Worm (Caenorhabditis elegans) whole organism, L2 larva: Measurements from ENCODE around the gene D1086.8.

ENCODE experiments used
- F13H6.1 ChIP-seq: sonication (generic microtip); optimal IDR thresholded peaks from 2 replicates; lab custom pipeline; 2016; ENCODE audit warnings: missing genetic modification characterization, missing compliant biosample characterization
- R02D3.7 ChIP-seq: fragments of 150-350 bp; optimal IDR thresholded peaks from 2 replicates; lab custom pipeline; 2014; ENCODE audit warnings: missing biosample characterization, missing genetic modification characterization
- Y55F3AM.14 ChIP-seq: fragments of 200-800 bp; sonication (Bioruptor generic); optimal IDR thresholded peaks from 2 replicates; lab custom pipeline; 2018; ENCODE audit warnings: mild to moderate bottlenecking, missing genetic modification characterization, missing compliant biosample characterization
- ZK546.5 ChIP-seq: sonication (generic microtip); optimal IDR thresholded peaks from 2 replicates; lab custom pipeline; 2017; ENCODE audit warnings: missing biosample characterization, missing genetic modification characterization
- alr-1 ChIP-seq: fragments of 150-350 bp; optimal IDR thresholded peaks from 2 replicates; lab custom pipeline; 2014; ENCODE audit warnings: missing biosample characterization, missing genetic modification characterization
- ama-1 ChIP-seq: fragments of 150-350 bp; optimal IDR thresholded peaks from 2 replicates; lab custom pipeline; 2018; ENCODE audit warnings: inconsistent platforms
- blmp-1 ChIP-seq: sonication (generic microtip); optimal IDR thresholded peaks from 2 replicates; lab custom pipeline; 2017; ENCODE audit warnings: missing genetic modification characterization, mild to moderate bottlenecking, missing compliant biosample characterization, antibody characterized with exemption, moderate library complexity; ENCODE audit not compliant: insufficient read depth
- ceh-16 ChIP-seq: fragments of 150-350 bp; optimal IDR thresholded peaks from 2 replicates; lab custom pipeline; 2014; ENCODE audit warnings: missing biosample characterization, missing genetic modification characterization
- ceh-82 ChIP-seq: fragments of 150-350 bp; optimal IDR thresholded peaks from 2 replicates; lab custom pipeline; 2014; ENCODE audit warnings: missing biosample characterization, missing genetic modification characterization
- dmd-4 ChIP-seq: sonication (generic microtip); optimal IDR thresholded peaks from 2 replicates; lab custom pipeline; 2017; ENCODE audit warnings: missing biosample characterization, missing genetic modification characterization
- egl-27 ChIP-seq: sonication (generic microtip); optimal IDR thresholded peaks from 3 replicates; lab custom pipeline; 2017; ENCODE audit warnings: missing biosample characterization, missing genetic modification reagents, missing genetic modification characterization
- fos-1 ChIP-seq: fragments of 150-350 bp; optimal IDR thresholded peaks from 2 replicates; lab custom pipeline; 2014; ENCODE audit warnings: missing biosample characterization, missing genetic modification characterization
- gmeb-1 ChIP-seq: fragments of 150-350 bp; optimal IDR thresholded peaks from 2 replicates; lab custom pipeline; 2014; ENCODE audit warnings: missing biosample characterization, missing genetic modification characterization
- lin-13 ChIP-seq: fragments of 150-350 bp; optimal IDR thresholded peaks from 2 replicates; lab custom pipeline; 2014; ENCODE audit warnings: missing biosample characterization, missing genetic modification reagents, missing genetic modification characterization
- lin-39 ChIP-seq: fragments of 150-350 bp; optimal IDR thresholded peaks from 2 replicates; lab custom pipeline; 2014; ENCODE audit warnings: missing biosample characterization, missing genetic modification reagents, missing genetic modification characterization
- lsy-2 ChIP-seq, 2 experiments: fragments of 150-350 bp in 1 of 2; sonication (generic microtip) in 1 of 2; optimal IDR thresholded peaks; 2 replicates each; lab custom pipeline; 2014 to 2017; ENCODE audit warnings: missing biosample characterization in 2 of 2, missing genetic modification characterization in 2 of 2
- mab-5 ChIP-seq: fragments of 150-350 bp; optimal IDR thresholded peaks from 2 replicates; lab custom pipeline; 2014; ENCODE audit warnings: missing biosample characterization, missing genetic modification characterization
- mbf-1 ChIP-seq: sonication (generic microtip); optimal IDR thresholded peaks from 2 replicates; lab custom pipeline; 2017; ENCODE audit warnings: missing biosample characterization, missing genetic modification characterization
- nhr-10 ChIP-seq: sonication (generic microtip); optimal IDR thresholded peaks from 2 replicates; lab custom pipeline; 2017; ENCODE audit warnings: missing biosample characterization, missing genetic modification characterization
- nhr-11 ChIP-seq: fragments of 150-350 bp; optimal IDR thresholded peaks from 2 replicates; lab custom pipeline; 2014; ENCODE audit warnings: missing biosample characterization, missing genetic modification characterization
- nhr-12 ChIP-seq: fragments of 150-350 bp; optimal IDR thresholded peaks from 2 replicates; lab custom pipeline; 2014; ENCODE audit warnings: missing biosample characterization, missing genetic modification characterization
- nhr-129 ChIP-seq: fragments of 150-350 bp; optimal IDR thresholded peaks from 2 replicates; lab custom pipeline; 2014; ENCODE audit warnings: missing biosample characterization, missing genetic modification characterization
- nhr-23 ChIP-seq: fragments of 150-350 bp; optimal IDR thresholded peaks from 2 replicates; lab custom pipeline; 2014; ENCODE audit warnings: missing biosample characterization, missing genetic modification reagents, missing genetic modification characterization
- nhr-237 ChIP-seq: fragments of 150-350 bp; optimal IDR thresholded peaks from 2 replicates; lab custom pipeline; 2014; ENCODE audit warnings: missing biosample characterization, missing genetic modification characterization
- nhr-25 ChIP-seq: fragments of 150-350 bp; sonication (generic microtip); optimal IDR thresholded peaks from 3 replicates; lab custom pipeline; 2014; ENCODE audit warnings: missing biosample characterization, missing genetic modification characterization
- nhr-6 ChIP-seq: fragments of 150-350 bp; optimal IDR thresholded peaks from 2 replicates; lab custom pipeline; 2014; ENCODE audit warnings: missing biosample characterization, missing genetic modification characterization
- peb-1 ChIP-seq: fragments of 150-350 bp; optimal IDR thresholded peaks from 2 replicates; lab custom pipeline; 2014; ENCODE audit warnings: missing biosample characterization, missing genetic modification characterization
- sem-4 ChIP-seq: fragments of 150-350 bp; optimal IDR thresholded peaks from 2 replicates; lab custom pipeline; 2014; ENCODE audit warnings: missing biosample characterization, missing genetic modification reagents, missing genetic modification characterization
- skn-1 ChIP-seq: sonication (generic microtip); optimal IDR thresholded peaks from 2 replicates; lab custom pipeline; 2017; ENCODE audit warnings: missing biosample characterization, missing genetic modification characterization
- sma-3 ChIP-seq: sonication (generic microtip); optimal IDR thresholded peaks from 2 replicates; lab custom pipeline; 2016; ENCODE audit warnings: missing genetic modification reagents, missing genetic modification characterization, missing compliant biosample characterization
- sma-9 ChIP-seq, 2 experiments: fragments of 150-350 bp in 1 of 2; sonication (generic microtip) in 1 of 2; optimal IDR thresholded peaks; 2 replicates each; lab custom pipeline; 2014 to 2016; ENCODE audit warnings: missing genetic modification characterization in 2 of 2, mild to moderate bottlenecking in 1 of 2, missing biosample characterization in 1 of 2, missing compliant biosample characterization in 1 of 2, missing genetic modification reagents in 1 of 2, moderate library complexity in 1 of 2
- snpc-4 ChIP-seq: fragments of 150-350 bp; optimal IDR thresholded peaks from 2 replicates; lab custom pipeline; 2014; ENCODE audit warnings: missing biosample characterization, missing genetic modification characterization
- unc-55 ChIP-seq: fragments of 150-350 bp; sonication (generic microtip); optimal IDR thresholded peaks from 3 replicates; lab custom pipeline; 2014; ENCODE audit warnings: missing biosample characterization, missing genetic modification reagents, missing genetic modification characterization
- unc-62 ChIP-seq: fragments of 150-350 bp; optimal IDR thresholded peaks from 2 replicates; lab custom pipeline; 2014; ENCODE audit warnings: missing biosample characterization, missing genetic modification reagents, missing genetic modification characterization
- zag-1 ChIP-seq: fragments of 150-350 bp; optimal IDR thresholded peaks from 2 replicates; lab custom pipeline; 2014; ENCODE audit warnings: missing biosample characterization, missing genetic modification characterization
- ztf-1 ChIP-seq: fragments of 200-800 bp; sonication (Bioruptor generic); conservative IDR thresholded peaks from 2 replicates; pipeline ENCODE4 v1.3.6; 2022; ENCODE audit warnings: missing genetic modification characterization, missing compliant biosample characterization
- ztf-4 ChIP-seq: fragments of 150-350 bp; optimal IDR thresholded peaks from 2 replicates; lab custom pipeline; 2014; ENCODE audit warnings: missing biosample characterization, missing genetic modification characterization

D1086.8 gene

ce11 chrV:14074160-14074559 lies 19.7 kb upstream of the D1086.8 start, which contains the start of gene D1086.11:
Gene D1086.11, plus strand, starts transcription at chrV:14074460.
- no peak for TF ChIP-seq Y55F3AM.14 (GFP tag; lab: Kevin White, UChicago)
- TF ChIP-seq nhr-25 (tag; lab: Kevin White, UChicago) = no peak
- no peak for TF ChIP-seq lin-39 (tag; lab: Kevin White, UChicago)
- no peak for TF ChIP-seq egl-27
- no peak for TF ChIP-seq nhr-11 (tag; lab: Kevin White, UChicago)
- TF ChIP-seq unc-55 (GFP tag; lab: Kevin White, UChicago) = no peak
- TF ChIP-seq blmp-1 = no peak
- no peak for TF ChIP-seq gmeb-1 (tag; lab: Kevin White, UChicago)
- TF ChIP-seq nhr-10 (tag; lab: Kevin White, UChicago) = no peak
- TF ChIP-seq mbf-1 = no peak
- no peak for TF ChIP-seq dmd-4 (tag; lab: Kevin White, UChicago)
- TF ChIP-seq ZK546.5 (tag; lab: Kevin White, UChicago) = no peak
- TF ChIP-seq nhr-12 (tag; lab: Kevin White, UChicago) = no peak
- no peak for TF ChIP-seq mab-5 (tag; lab: Kevin White, UChicago)
- no peak for TF ChIP-seq nhr-23 (tag; lab: Kevin White, UChicago)
- TF ChIP-seq ztf-4 (tag; lab: Kevin White, UChicago) = no peak
- no peak for TF ChIP-seq peb-1 (tag; lab: Kevin White, UChicago)
- TF ChIP-seq skn-1 (tag; lab: Kevin White, UChicago) = no peak
- TF ChIP-seq sma-9 (GFP tag; optimal IDR thresholded peaks at IDR 0.05; lab: Kevin White, UChicago) = no peak
- TF ChIP-seq sma-9 (tag; optimal IDR thresholded peaks at IDR 0.05; lab: Kevin White, UChicago) = no peak
- no peak for TF ChIP-seq sem-4 (tag; lab: Kevin White, UChicago)
- TF ChIP-seq, all 48 proteins: peak for 0

- no peak for TF ChIP-seq sma-9 (GFP tag; optimal IDR thresholded peaks at IDR 0.05; lab: Kevin White, UChicago)
- TF ChIP-seq sma-9 (tag; optimal IDR thresholded peaks at IDR 0.05; lab: Kevin White, UChicago) = no peak
- no peak for TF ChIP-seq nhr-6 (tag; lab: Kevin White, UChicago)
- TF ChIP-seq lsy-2 (tag; optimal IDR thresholded peaks at IDR 0.05; lab: Kevin White, UChicago) = no peak
- TF ChIP-seq ztf-1 = no peak
- TF ChIP-seq peb-1 (tag; lab: Kevin White, UChicago) = no peak
- TF ChIP-seq snpc-4 (tag; lab: Kevin White, UChicago) = no peak
- no peak for TF ChIP-seq nhr-129 (tag; lab: Kevin White, UChicago)
- no peak for TF ChIP-seq F13H6.1 (tag; lab: Kevin White, UChicago)
- no peak for TF ChIP-seq lin-39 (tag; lab: Kevin White, UChicago)
- TF ChIP-seq sma-3 (GFP tag; lab: Kevin White, UChicago) = no peak
- no peak for TF ChIP-seq zag-1 (tag; lab: Kevin White, UChicago)
- TF ChIP-seq ama-1 = no peak
- no peak for TF ChIP-seq nhr-237 (tag; lab: Kevin White, UChicago)
- TF ChIP-seq unc-62 (GFP tag; lab: Kevin White, UChicago) = no peak
- no peak for TF ChIP-seq fos-1 (tag; lab: Kevin White, UChicago)
- TF ChIP-seq nhr-10 (tag; lab: Kevin White, UChicago) = no peak
- no peak for TF ChIP-seq ceh-16 (tag; lab: Kevin White, UChicago)
- TF ChIP-seq dmd-4 (tag; lab: Kevin White, UChicago) = no peak
- no peak for TF ChIP-seq mab-5 (tag; lab: Kevin White, UChicago)
Observed at ce11 chrV:14079501-14079900, 14.4 kb upstream of the D1086.8 start, which contains the start of gene D1086.6. Gene D1086.6, plus strand, starts transcription at chrV:14079801.

ce11 chrV:14082453-14082852 lies 11.5 kb upstream of the D1086.8 start, which contains the start of gene D1086.10:
Gene D1086.10, plus strand, starts transcription at chrV:14082753.
- TF ChIP-seq R02D3.7 = no peak
- no peak for TF ChIP-seq alr-1 (tag; lab: Kevin White, UChicago)
- no peak for TF ChIP-seq nhr-23 (tag; lab: Kevin White, UChicago)
- TF ChIP-seq lsy-2 (tag; optimal IDR thresholded peaks at IDR 0.05; lab: Kevin White, UChicago) = no peak
- no peak for TF ChIP-seq nhr-6 (tag; lab: Kevin White, UChicago)

- TF ChIP-seq lsy-2 (tag; optimal IDR thresholded peaks at IDR 0.05; lab: Kevin White, UChicago) (no peak), nhr-6 (tag; lab: Kevin White, UChicago) (no peak), lin-13 (GFP tag; lab: Kevin White, UChicago) (no peak), snpc-4 (tag; lab: Kevin White, UChicago) (no peak), ceh-82 (no peak), ZK546.5 (tag; lab: Kevin White, UChicago) (no peak), F13H6.1 (tag; lab: Kevin White, UChicago) (no peak), ztf-1 (no peak), Y55F3AM.14 (GFP tag; lab: Kevin White, UChicago) (no peak)
Observed at ce11 chrV:14083970-14084369, 9.9 kb upstream of the D1086.8 start, which contains the start of gene D1086.7. Gene D1086.7, plus strand, starts transcription at chrV:14084270.
